Worm (Caenorhabditis elegans) whole organism, midembryonic: ENCODE data around the gene T09A12.8.

Experiments
- T22C8.4 ChIP-seq: fragments of 200-800 bp; sonication (Bioruptor generic); IDR thresholded peaks from 2 replicates; pipeline ENCODE4 v1.3.6; 2022; ENCODE audit warnings: missing genetic modification characterization, missing compliant biosample characterization
- cog-1 ChIP-seq: sonication (generic microtip); optimal IDR thresholded peaks from 2 replicates; lab custom pipeline; 2016; ENCODE audit warnings: missing genetic modification characterization, missing compliant biosample characterization
- flt-1 ChIP-seq: fragments of 200-800 bp; sonication (Bioruptor generic); IDR thresholded peaks from 2 replicates; pipeline ENCODE4 v1.3.6; 2022; ENCODE audit warnings: missing genetic modification characterization, missing compliant biosample characterization
- klf-2 ChIP-seq: fragments of 200-800 bp; sonication (Bioruptor generic); conservative IDR thresholded peaks from 2 replicates; pipeline ENCODE4 v1.3.6; 2022; ENCODE audit warnings: missing genetic modification reagents, missing genetic modification characterization, missing compliant biosample characterization

ce11 chrIV:8225357-8225756, 18.1 kb downstream of the T09A12.8 start, which contains the start of gene serp-1.2:
- TF ChIP-seq flt-1: no peak
- no peak for TF ChIP-seq cog-1
- no peak for TF ChIP-seq T22C8.4 (GFP tag; lab: Robert Waterston, UW)
- no peak for TF ChIP-seq klf-2 (GFP tag; lab: Robert Waterston, UW)
